Fruit fly (Drosophila melanogaster): ENCODE results near the gene Or85e.
A peak's percentile ranks its signal among the peaks of the same experiment; 100 is the strongest.

DNA sequence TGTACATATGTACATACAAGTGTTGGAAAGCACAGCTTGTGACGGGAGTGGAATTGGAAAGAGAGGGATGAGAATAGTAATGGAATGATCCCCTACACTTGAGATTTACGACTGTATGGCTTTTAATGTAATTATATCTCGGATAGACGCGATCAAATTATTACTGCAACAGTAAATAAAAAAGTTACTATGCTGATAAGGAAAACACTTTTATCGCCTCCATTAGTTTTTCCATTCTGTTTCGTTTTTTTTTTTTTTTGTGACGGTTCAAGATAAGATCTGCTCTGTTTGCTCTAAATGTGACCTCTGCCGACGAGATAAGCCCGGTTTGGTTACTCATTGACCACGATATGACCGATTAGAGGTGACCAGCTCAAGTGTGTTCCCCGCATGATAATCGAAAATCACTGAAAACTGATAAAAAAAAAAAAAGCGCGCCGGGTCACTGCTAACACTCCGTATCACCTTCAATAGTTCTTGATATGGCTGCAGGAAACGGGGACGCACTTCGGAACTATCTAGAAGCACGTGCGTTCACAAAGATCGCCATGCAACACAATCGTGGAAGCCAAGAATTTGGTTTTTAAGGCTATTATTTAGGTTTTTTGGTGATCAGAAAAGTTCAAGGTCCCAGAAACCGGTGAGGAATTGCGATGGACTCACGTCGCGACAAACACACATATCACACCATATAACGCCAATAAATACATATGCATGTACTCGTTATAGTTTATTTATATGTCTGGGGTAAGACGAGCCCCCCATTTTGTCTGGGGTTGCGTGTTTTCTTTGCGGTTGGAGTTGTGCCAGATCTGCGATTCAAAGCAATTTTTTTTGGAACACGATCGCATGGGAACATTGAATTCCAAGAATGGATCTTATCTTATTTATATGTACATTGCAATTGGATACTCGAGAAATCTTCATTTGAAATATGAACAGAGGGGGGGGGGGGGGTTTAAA, 35.1 kb upstream of the Or85e start, which contains the start of gene p:
- TF ChIP-seq sv (GFP tag; optimal IDR thresholded peaks at IDR 0.05): no peak
- no peak for TF ChIP-seq psq (GFP tag; optimal IDR thresholded peaks at IDR 0.05)
- no peak for TF ChIP-seq Myc (optimal IDR thresholded peaks at IDR 0.05)
- peak; percentile 1 for TF ChIP-seq ey (GFP tag; optimal IDR thresholded peaks at IDR 0.05)
- TF ChIP-seq jim (GFP tag; optimal IDR thresholded peaks at IDR 0.05): no peak
- TF ChIP-seq lola (GFP tag; optimal IDR thresholded peaks at IDR 0.05): no peak
- peak; percentile 33 for TF ChIP-seq h (GFP tag; optimal IDR thresholded peaks at IDR 0.05)

All from whole organism, wandering third instar larva.